Fruit fly (Drosophila melanogaster): Measurements from ENCODE around the gene Bet3.
A peak's percentile ranks its signal among the peaks of the same experiment; 100 is the strongest.

dm6 chr3L:9452422-9452821 is 10.4 kb upstream of the Bet3 start:
- TF ChIP-seq CG8159 (tag; optimal IDR thresholded peaks at IDR 0.05) (no peak), CG15710 (tag; optimal IDR thresholded peaks at IDR 0.05) (no peak), Pif1A (GFP tag; optimal IDR thresholded peaks at IDR 0.05) (no peak), CG4496 (GFP tag; IDR thresholded peaks at IDR 0.05) (0 out of 3 replicates have a peak, but pooled peaks have one; percentile 6), rn (GFP tag; IDR thresholded peaks at IDR 0.05) (no peak), fd96Ca (GFP tag; IDR thresholded peaks at IDR 0.05) (no peak)

Measured in whole organism, pupa.